Worm (Caenorhabditis elegans): ENCODE measurements around the gene clec-194.
"Not testable (repeated sequence)": the region's sequence is repeated elsewhere in the genome, so short reads cannot be mapped to it uniquely, and the experiment has no call there.

Gene clec-194

ce11 chrIV:16865487-16865886 lies 34.0 kb downstream of the clec-194 start, which contains the start of gene gtsf-1 (continued):
- TF ChIP-seq lin-54 (GFP tag; optimal IDR thresholded peaks at IDR 0.05) = peak; percentile 65
- TF ChIP-seq K12H6.12 (tag; optimal IDR thresholded peaks at IDR 0.05) = no peak
- TF ChIP-seq him-1 (tag; optimal IDR thresholded peaks at IDR 0.05) = peak; percentile 66
- no peak for TF ChIP-seq lag-1 (GFP tag; IDR thresholded peaks at IDR 0.05)
- peak; percentile 34; the same call in 1 of the 2 replicates for TF ChIP-seq F33H1.4 (GFP tag; IDR thresholded peaks at IDR 0.05)

- TF ChIP-seq Y79H2A.3 (GFP tag; conservative IDR thresholded peaks at IDR 0.05) (peak; percentile 63; the same call in 1 of the 2 replicates), snpc-4 (tag; optimal IDR thresholded peaks at IDR 0.05) (peak in 1 of 4 experiments; percentile 79), attf-6 (GFP tag; IDR thresholded peaks at IDR 0.05) (peak; percentile 80), madf-3 (GFP tag; IDR thresholded peaks at IDR 0.05) (peak; percentile 81)
- TF ChIP-seq snpc-4 (GFP tag; optimal IDR thresholded peaks at IDR 0.05) = not testable (repeated sequence)
Observed at ce11 chrIV:16866487-16866886, 35.0 kb downstream of the clec-194 start.

ce11 chrIV:16867223-16867622 lies 35.8 kb downstream of the clec-194 start, which contains the start of gene T06A10.107:
T06A10.107 (plus strand) TSS chrIV:16867523.
- no peak for TF ChIP-seq ceh-40 (GFP tag; IDR thresholded peaks at IDR 0.05)
- no peak for TF ChIP-seq snpc-4 (GFP tag; optimal IDR thresholded peaks at IDR 0.05)
- TF ChIP-seq snpc-4 (tag; optimal IDR thresholded peaks at IDR 0.05) = peak in 1 of 4 experiments; percentile 25
- TF ChIP-seq zfh-2 (GFP tag; conservative IDR thresholded peaks at IDR 0.05) = 0 out of 2 replicates have a peak, but pooled peaks have one; percentile 39
- TF ChIP-seq tbx-9 (tag; optimal IDR thresholded peaks at IDR 0.05; ENCODE audit: borderline replicate concordance) = no peak
- TF ChIP-seq ceh-58 (GFP tag; IDR thresholded peaks at IDR 0.05) = peak; percentile 28; the same call in 1 of the 2 replicates
- TF ChIP-seq hrde-1 (tag; optimal IDR thresholded peaks at IDR 0.05; ENCODE audit: borderline replicate concordance) = no peak

ce11 chrIV:16868900-16869299 lies 37.4 kb downstream of the clec-194 start, which contains the start of gene T06A10.106:
T06A10.106 (minus strand) TSS chrIV:16869000.
- no peak for TF ChIP-seq madf-3 (GFP tag; IDR thresholded peaks at IDR 0.05)
- TF ChIP-seq efl-1 (GFP tag; optimal IDR thresholded peaks at IDR 0.05) = no peak
- no peak for TF ChIP-seq lag-1 (GFP tag; IDR thresholded peaks at IDR 0.05)
- no peak for TF ChIP-seq xnd-1 (tag; optimal IDR thresholded peaks at IDR 0.05)
- TF ChIP-seq F37B4.10 (GFP tag; IDR thresholded peaks at IDR 0.05) = no peak

ce11 chrIV:16882414-16882813 lies 50.9 kb downstream of the clec-194 start:
- TF ChIP-seq attf-6 (GFP tag; IDR thresholded peaks at IDR 0.05) = peak; percentile 25; the same call in 1 of the 2 replicates
- TF ChIP-seq hsf-1 (GFP tag; IDR thresholded peaks at IDR 0.05) = peak; percentile 97
- peak; percentile 64 for TF ChIP-seq ceh-100 (GFP tag; IDR thresholded peaks at IDR 0.05)

Data from whole organism, young adult.